Worm (Caenorhabditis elegans) whole organism, early embryonic: ENCODE results near the gene K04H4.5.

Experiments used
- B0310.2 ChIP-seq: sonication (generic microtip); optimal IDR thresholded peaks from 2 replicates; lab custom pipeline; 2016; ENCODE audit warnings: mild to moderate bottlenecking, missing genetic modification characterization, missing compliant biosample characterization
- F13C5.2 ChIP-seq: sonication (generic microtip); optimal IDR thresholded peaks from 2 replicates; lab custom pipeline; 2017; ENCODE audit warnings: mild to moderate bottlenecking, missing genetic modification characterization, inconsistent platforms, missing compliant biosample characterization
- aly-1 ChIP-seq: sonication (generic microtip); optimal IDR thresholded peaks from 2 replicates; lab custom pipeline; 2016; ENCODE audit warnings: missing genetic modification characterization, missing compliant biosample characterization
- ama-1 ChIP-seq: fragments of 150-350 bp; optimal IDR thresholded peaks from 2 replicates; lab custom pipeline; 2014
- ceh-13 ChIP-seq: fragments of 200-800 bp; sonication (Bioruptor generic); optimal IDR thresholded peaks from 2 replicates; lab custom pipeline; 2018; ENCODE audit warnings: mild to moderate bottlenecking, missing genetic modification characterization, missing compliant biosample characterization
- ceh-36 ChIP-seq: sonication (generic microtip); optimal IDR thresholded peaks from 2 replicates; lab custom pipeline; 2016; ENCODE audit warnings: missing genetic modification characterization, inconsistent platforms, missing compliant biosample characterization
- ets-7 ChIP-seq: sonication (generic microtip); optimal IDR thresholded peaks from 2 replicates; lab custom pipeline; 2016; ENCODE audit warnings: missing genotype, missing genetic modification characterization, missing compliant biosample characterization
- flt-1 ChIP-seq: fragments of 200-800 bp; sonication (Bioruptor generic); IDR thresholded peaks from 2 replicates; pipeline ENCODE4 v1.3.6; 2022; ENCODE audit warnings: missing genetic modification characterization, missing compliant biosample characterization
- hmbx-1 ChIP-seq: sonication (generic microtip); optimal IDR thresholded peaks from 2 replicates; lab custom pipeline; 2016; ENCODE audit warnings: mild to moderate bottlenecking, missing genetic modification characterization, missing compliant biosample characterization
- hmg-4 ChIP-seq: fragments of 200-800 bp; sonication (Bioruptor generic); optimal IDR thresholded peaks from 2 replicates; lab custom pipeline; 2018; ENCODE audit warnings: mild to moderate bottlenecking, missing genetic modification characterization, missing compliant biosample characterization
- hnd-1 ChIP-seq: sonication (generic microtip); optimal IDR thresholded peaks from 2 replicates; lab custom pipeline; 2016; ENCODE audit warnings: missing genetic modification characterization, missing compliant biosample characterization
- pes-1 ChIP-seq: fragments of 200-800 bp; sonication (Bioruptor generic); IDR thresholded peaks from 2 replicates; pipeline ENCODE4 v1.3.6; 2022; ENCODE audit warnings: missing genetic modification reagents, missing genetic modification characterization, missing compliant biosample characterization
- scrt-1 ChIP-seq: fragments of 200-800 bp; sonication (Bioruptor generic); IDR thresholded peaks from 2 replicates; pipeline ENCODE4 v1.3.6; 2022; ENCODE audit warnings: missing genetic modification characterization, missing compliant biosample characterization
- sea-1 ChIP-seq: fragments of 200-800 bp; sonication (Bioruptor generic); conservative IDR thresholded peaks from 2 replicates; pipeline ENCODE4 v1.3.6; 2022; ENCODE audit warnings: missing genetic modification characterization, missing compliant biosample characterization
- tbx-11 ChIP-seq: fragments of 200-800 bp; sonication (Bioruptor generic); IDR thresholded peaks from 2 replicates; pipeline ENCODE4 v1.3.6; 2022; ENCODE audit warnings: missing genetic modification characterization, missing compliant biosample characterization
- tbx-37 ChIP-seq: fragments of 200-800 bp; sonication (Bioruptor generic); conservative IDR thresholded peaks from 2 replicates; pipeline ENCODE4 v1.3.6; 2022; ENCODE audit warnings: missing genetic modification reagents, missing genetic modification characterization, missing compliant biosample characterization
- tra-4 ChIP-seq: sonication (generic microtip); optimal IDR thresholded peaks from 2 replicates; lab custom pipeline; 2017; ENCODE audit warnings: missing genetic modification characterization, missing compliant biosample characterization

K04H4.5 gene

DNA sequence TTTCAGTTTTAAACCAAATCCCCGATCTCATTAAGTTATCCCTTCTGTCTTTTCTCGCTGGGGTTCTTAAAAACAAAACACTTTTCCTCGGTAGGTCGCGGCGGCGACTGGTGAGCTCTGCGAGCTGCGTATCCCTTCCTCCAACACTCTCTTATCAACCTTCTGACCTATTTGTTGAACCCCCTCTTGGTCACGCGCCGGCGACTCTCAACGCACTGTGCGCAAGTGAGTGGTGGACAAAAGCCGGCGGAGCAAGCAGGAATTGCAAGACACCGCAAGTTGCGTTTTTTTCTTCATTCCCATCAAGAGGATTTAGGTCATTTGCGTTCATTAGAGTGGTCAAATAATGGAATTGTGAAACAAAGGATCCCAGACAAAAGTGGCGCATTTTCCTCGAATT lies 5.3 kb upstream of the K04H4.5 start:
- TF ChIP-seq scrt-1 (no peak), flt-1 (no peak), hmbx-1 (no peak), ama-1 (lab: Kevin White, UChicago) (no peak), tbx-11 (no peak), hmg-4 (GFP tag; lab: Kevin White, UChicago) (no peak), sea-1 (GFP tag; lab: Robert Waterston, UW) (no peak), ceh-13 (no peak)

DNA sequence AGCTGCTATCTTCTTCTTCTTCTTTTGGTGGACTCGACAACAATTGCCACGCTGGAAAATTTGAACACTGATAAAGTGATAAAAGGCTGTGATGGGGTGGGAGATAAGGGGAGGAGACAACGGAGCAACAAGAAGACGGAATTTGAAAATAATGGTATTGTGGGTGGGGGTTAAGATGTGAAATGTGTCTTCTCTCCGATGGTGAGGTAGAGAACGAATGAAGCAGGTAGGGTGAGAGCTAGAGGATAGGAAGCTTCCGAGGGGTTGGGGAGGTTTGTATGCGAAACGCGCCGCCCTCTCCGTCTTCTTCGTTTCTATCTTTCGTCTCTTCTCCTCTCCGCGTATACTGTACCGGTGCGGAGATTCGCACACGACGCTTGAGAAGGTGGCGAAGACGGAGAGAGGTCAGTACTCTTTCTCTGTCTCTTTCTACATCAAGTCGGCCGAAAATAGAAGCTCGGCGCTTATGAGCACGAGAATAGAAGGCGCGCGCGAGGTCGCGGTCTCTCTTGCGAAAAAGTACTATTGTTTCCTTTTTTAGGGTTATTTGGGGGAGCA lies 3.7 kb upstream of the K04H4.5 start, which contains the start of gene chtb-1:
chtb-1 (minus strand) TSS at position 51 of the 558 bp plus-strand sequence.
- TF ChIP-seq tbx-11 (no peak), aly-1 (no peak), hnd-1 (tag; lab: Kevin White, UChicago) (no peak)

DNA sequence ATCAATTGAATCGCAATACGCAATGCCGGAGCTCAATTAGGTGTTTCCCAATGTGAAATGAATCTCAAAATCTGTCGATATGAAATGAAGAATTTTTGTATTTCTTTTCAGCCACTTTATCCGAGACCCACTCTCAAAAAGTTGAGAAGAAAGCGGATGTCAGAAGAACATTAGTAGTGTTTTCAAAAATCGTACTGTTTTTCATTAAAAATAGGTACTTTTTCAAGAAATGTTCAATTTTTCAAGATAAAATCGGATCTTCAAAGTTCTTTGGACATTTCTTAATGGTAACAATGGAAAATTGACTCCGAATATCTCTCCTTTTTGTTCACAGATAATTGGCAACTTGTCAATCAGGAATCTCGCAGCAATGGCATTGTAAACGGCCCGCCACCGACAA lies 2.1 kb downstream of the K04H4.5 start, which contains the start of gene flp-25:
flp-25 (plus strand) TSS at position 301 of the 400 bp plus-strand sequence.
- no peak for TF ChIP-seq hnd-1 (tag; lab: Kevin White, UChicago)
- no peak for TF ChIP-seq ama-1 (lab: Kevin White, UChicago)
- no peak for TF ChIP-seq aly-1
- no peak for TF ChIP-seq hmbx-1

DNA sequence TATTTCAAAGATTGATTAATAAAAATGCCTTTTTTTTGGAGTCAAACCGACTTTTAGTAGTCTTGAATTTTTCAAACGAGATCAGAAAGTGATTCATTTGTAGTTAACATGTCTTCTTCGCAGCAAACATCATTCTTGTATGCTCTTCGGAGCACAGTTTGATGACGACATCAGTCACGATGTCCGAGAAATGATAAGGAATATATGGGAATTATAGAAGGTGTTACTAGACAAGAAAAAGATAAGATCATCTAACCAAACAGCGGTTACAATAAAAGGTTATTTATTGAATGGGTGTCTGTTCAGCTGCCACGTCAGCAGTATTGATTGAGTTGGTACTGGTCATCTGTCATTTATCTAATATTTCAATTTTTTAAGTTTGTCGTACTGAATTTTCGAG lies 7.2 kb downstream of the K04H4.5 start:
- TF ChIP-seq scrt-1 (no peak), ceh-36 (tag; lab: Kevin White, UChicago) (no peak), tbx-37 (no peak), flt-1 (no peak), tra-4 (tag; lab: Kevin White, UChicago) (no peak), F13C5.2 (tag; lab: Kevin White, UChicago) (no peak)

DNA sequence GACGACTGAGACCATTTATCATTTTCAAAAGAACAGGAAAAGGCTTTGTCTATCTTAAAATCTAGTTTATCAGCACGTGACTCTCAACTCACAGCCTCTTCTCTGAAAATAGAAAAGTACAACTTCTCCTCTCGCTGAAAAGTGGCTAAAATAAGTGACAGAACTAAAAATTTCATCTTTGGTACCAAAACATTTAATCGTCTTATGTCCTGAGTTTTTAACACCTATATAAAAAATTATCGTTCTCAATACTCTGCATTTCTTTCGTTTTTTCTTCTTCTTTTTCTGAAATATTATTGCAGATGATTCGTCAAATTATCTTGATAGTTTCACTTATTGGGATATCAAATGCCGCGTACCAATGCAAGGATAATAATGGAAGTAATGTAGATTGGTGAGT lies 7.8 kb downstream of the K04H4.5 start, which contains the start of gene crn-6:
crn-6 (plus strand) TSS at position 301 of the 400 bp plus-strand sequence.
- TF ChIP-seq ceh-36 (tag; lab: Kevin White, UChicago) (no peak), ceh-13 (no peak), F13C5.2 (tag; lab: Kevin White, UChicago) (no peak), sea-1 (GFP tag; lab: Robert Waterston, UW) (no peak), ama-1 (lab: Kevin White, UChicago) (no peak), hmg-4 (GFP tag; lab: Kevin White, UChicago) (no peak), pes-1 (GFP tag; lab: Robert Waterston, UW) (no peak), aly-1 (no peak), tbx-37 (no peak), hnd-1 (tag; lab: Kevin White, UChicago) (no peak), tra-4 (tag; lab: Kevin White, UChicago) (no peak), hmbx-1 (no peak), tbx-11 (no peak), scrt-1 (no peak), B0310.2 (no peak)

DNA sequence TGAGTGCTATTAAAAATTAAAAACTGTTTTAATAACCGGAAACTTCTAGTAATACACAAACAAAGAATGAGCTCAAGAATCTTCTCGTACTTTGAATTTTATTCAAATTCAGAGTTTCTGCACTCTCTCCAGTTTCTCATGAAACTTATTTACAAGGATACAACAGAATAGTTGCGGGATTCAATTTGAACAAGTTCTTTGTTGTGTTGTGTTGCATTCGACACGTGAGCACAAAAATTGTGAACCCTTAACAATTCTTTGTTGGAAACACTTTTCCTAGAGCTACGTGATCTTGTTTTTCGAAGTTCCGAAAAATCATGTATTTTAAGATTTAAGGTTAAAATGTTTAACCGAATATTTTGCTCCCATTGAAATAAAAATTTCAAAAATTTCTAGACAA lies 14.6 kb downstream of the K04H4.5 start:
- TF ChIP-seq pes-1 (GFP tag; lab: Robert Waterston, UW) (no peak), hmg-4 (GFP tag; lab: Kevin White, UChicago) (no peak), hmbx-1 (no peak), ceh-36 (tag; lab: Kevin White, UChicago) (no peak), tra-4 (tag; lab: Kevin White, UChicago) (no peak)

DNA sequence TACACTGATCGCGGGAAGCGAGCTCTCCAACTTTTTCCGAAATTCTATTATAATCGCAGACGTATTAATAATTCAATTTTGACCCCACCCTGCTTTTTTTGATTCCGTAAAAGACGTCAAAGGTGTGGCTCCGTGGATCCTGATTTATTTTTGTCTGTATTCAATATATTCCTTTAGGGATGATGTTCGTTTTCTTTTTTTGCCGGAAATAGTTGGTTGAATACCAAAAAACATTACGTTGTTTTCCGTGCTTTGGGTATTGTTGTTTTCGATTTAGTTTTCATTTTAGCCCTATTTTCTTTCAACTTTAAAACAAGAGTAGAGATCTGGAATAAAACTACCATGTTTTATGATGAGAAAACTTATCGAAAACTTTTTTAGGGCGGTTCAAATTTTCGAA lies 17.5 kb downstream of the K04H4.5 start:
- no peak for TF ChIP-seq flt-1
- TF ChIP-seq hmbx-1, result no peak
- no peak for TF ChIP-seq ets-7
- no peak for TF ChIP-seq scrt-1
- TF ChIP-seq tbx-11, result no peak
- no peak for TF ChIP-seq pes-1 (GFP tag; lab: Robert Waterston, UW)
- no peak for TF ChIP-seq tra-4 (tag; lab: Kevin White, UChicago)
- TF ChIP-seq hnd-1 (tag; lab: Kevin White, UChicago), result no peak
- no peak for TF ChIP-seq ama-1 (lab: Kevin White, UChicago)
- TF ChIP-seq ceh-13, result no peak

DNA sequence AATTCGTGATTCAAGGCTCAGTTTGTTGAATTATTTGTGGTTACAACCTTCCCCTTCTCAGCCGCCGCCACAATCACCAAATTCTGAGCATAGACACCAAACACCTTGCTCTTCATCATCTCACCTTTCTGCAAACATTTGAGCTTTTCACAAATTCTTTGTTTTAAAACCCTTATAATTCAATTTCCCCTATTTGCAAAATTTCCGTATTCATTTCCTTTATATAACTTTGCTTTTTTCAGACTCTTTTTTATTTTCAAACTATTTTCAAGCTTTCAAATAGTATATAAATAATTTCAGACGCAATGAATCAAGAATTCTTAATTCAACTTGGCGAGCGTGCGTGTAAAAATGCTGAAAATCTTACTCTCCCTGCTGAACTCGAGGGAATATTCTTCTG lies 24.3 kb downstream of the K04H4.5 start, which contains the start of gene tkr-1:
tkr-1 (plus strand) TSS at position 301 of the 400 bp plus-strand sequence.
- TF ChIP-seq tbx-37 (no peak), scrt-1 (no peak), hmbx-1 (no peak), sea-1 (GFP tag; lab: Robert Waterston, UW) (no peak), flt-1 (no peak), ama-1 (lab: Kevin White, UChicago) (no peak), ceh-36 (tag; lab: Kevin White, UChicago) (no peak), ceh-13 (no peak), ets-7 (no peak), pes-1 (GFP tag; lab: Robert Waterston, UW) (no peak), tbx-11 (no peak), tra-4 (tag; lab: Kevin White, UChicago) (no peak), hnd-1 (tag; lab: Kevin White, UChicago) (no peak), F13C5.2 (tag; lab: Kevin White, UChicago) (no peak), aly-1 (no peak), B0310.2 (no peak), hmg-4 (GFP tag; lab: Kevin White, UChicago) (no peak)

DNA sequence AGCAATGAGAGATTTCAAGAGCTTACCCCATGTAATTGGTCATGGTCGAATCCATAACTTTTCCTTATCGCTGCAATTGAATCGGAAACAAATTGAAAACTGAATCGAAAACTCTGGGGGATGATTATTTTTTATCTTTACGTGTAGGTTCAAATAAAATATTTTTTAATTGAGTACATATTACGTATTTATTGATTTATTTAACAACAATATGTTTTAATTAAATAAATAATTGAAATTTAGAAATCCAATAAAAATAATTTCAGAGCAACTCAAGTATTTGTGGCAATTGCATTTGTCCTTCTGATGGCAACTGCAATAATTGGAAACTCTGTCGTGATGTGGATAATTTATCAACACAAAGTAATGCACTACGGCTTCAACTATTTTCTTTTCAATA lies 26.4 kb downstream of the K04H4.5 start, which contains the start of gene C38C10.3:
C38C10.3 (minus strand) TSS at position 101 of the 400 bp plus-strand sequence.
- TF ChIP-seq hnd-1 (tag; lab: Kevin White, UChicago) (no peak), sea-1 (GFP tag; lab: Robert Waterston, UW) (no peak), flt-1 (no peak), tra-4 (tag; lab: Kevin White, UChicago) (no peak), hmg-4 (GFP tag; lab: Kevin White, UChicago) (no peak)
